Fruit fly (Drosophila melanogaster) whole organism, pupa: Measurements from ENCODE around the gene Inx2.

Source experiments
- CG10348 ChIP-seq: fragments of 200-800 bp; sonication (Bioruptor generic); IDR thresholded peaks from 2 replicates; pipeline ENCODE4 v1.3.6; 2022; ENCODE audit warnings: missing biosample characterization, missing genetic modification characterization
- CG12605 ChIP-seq: fragments of 200-800 bp; sonication (Bioruptor generic); IDR thresholded peaks from 2 replicates; pipeline ENCODE4 v1.3.6; 2022; ENCODE audit warnings: missing biosample characterization, missing genetic modification characterization
- CG13204 ChIP-seq: fragments of 200-800 bp; sonication (Bioruptor generic); optimal IDR thresholded peaks from 2 replicates; lab custom pipeline; 2018; ENCODE audit warnings: missing biosample characterization, mild to moderate bottlenecking, missing genetic modification characterization, moderate library complexity
- CG14655 ChIP-seq: fragments of 200-800 bp; sonication (Bioruptor generic); optimal IDR thresholded peaks from 3 replicates; lab custom pipeline; 2017; ENCODE audit warnings: mild to moderate bottlenecking, missing biosample characterization, missing genetic modification reagents, missing genetic modification characterization
- CG15710 ChIP-seq: fragments of 200-800 bp; sonication (Bioruptor generic); optimal IDR thresholded peaks from 2 replicates; lab custom pipeline; 2018; ENCODE audit warnings: missing biosample characterization, mild to moderate bottlenecking, missing genetic modification characterization, moderate library complexity
- CG17806 ChIP-seq: fragments of 200-800 bp; sonication (Bioruptor generic); optimal IDR thresholded peaks from 2 replicates; lab custom pipeline; 2018; ENCODE audit warnings: missing biosample characterization, mild to moderate bottlenecking, missing genetic modification characterization, moderate library complexity
- CG32121 ChIP-seq: fragments of 200-800 bp; sonication (Bioruptor generic); IDR thresholded peaks from 2 replicates; pipeline ENCODE4 v1.3.6; 2022; ENCODE audit warnings: missing biosample characterization, missing genetic modification characterization
- CG34367 ChIP-seq: fragments of 200-800 bp; sonication (Bioruptor generic); optimal IDR thresholded peaks from 2 replicates; lab custom pipeline; 2018; ENCODE audit warnings: missing biosample characterization, mild to moderate bottlenecking, missing genetic modification characterization
- CG4496 ChIP-seq: fragments of 200-800 bp; sonication (Bioruptor generic); IDR thresholded peaks from 3 replicates; pipeline ENCODE4 v1.3.6; 2022; ENCODE audit warnings: missing biosample characterization, missing genetic modification characterization
- CG8159 ChIP-seq: fragments of 200-800 bp; sonication (Bioruptor generic); optimal IDR thresholded peaks from 3 replicates; lab custom pipeline; 2018; ENCODE audit warnings: missing biosample characterization, mild to moderate bottlenecking, missing genetic modification characterization, moderate library complexity
- CG8301 ChIP-seq: fragments of 200-800 bp; sonication (Bioruptor generic); optimal IDR thresholded peaks from 2 replicates; lab custom pipeline; 2018; ENCODE audit warnings: missing biosample characterization, mild to moderate bottlenecking, missing genetic modification characterization
- CG9948 ChIP-seq: fragments of 200-800 bp; sonication (Bioruptor generic); optimal IDR thresholded peaks from 2 replicates; lab custom pipeline; 2018; ENCODE audit warnings: missing biosample characterization, mild to moderate bottlenecking, missing genetic modification characterization, moderate library complexity
- D1 ChIP-seq: fragments of 200-800 bp; sonication (Bioruptor generic); optimal IDR thresholded peaks from 2 replicates; lab custom pipeline; 2018; ENCODE audit warnings: missing biosample characterization, mild to moderate bottlenecking, missing genetic modification characterization, moderate library complexity
- EcR ChIP-seq: fragments of 200-800 bp; sonication (Bioruptor generic); optimal IDR thresholded peaks from 3 replicates; lab custom pipeline; 2019; ENCODE audit warnings: missing biosample characterization, missing genetic modification characterization, mild to moderate bottlenecking, moderate library complexity, missing genetic modification reagents
- Ets98B ChIP-seq: fragments of 200-800 bp; sonication (Bioruptor generic); IDR thresholded peaks from 2 replicates; pipeline ENCODE4 v1.3.6; 2022; ENCODE audit warnings: missing biosample characterization, missing genetic modification characterization
- Pif1A ChIP-seq: fragments of 200-800 bp; sonication (Bioruptor generic); optimal IDR thresholded peaks from 3 replicates; lab custom pipeline; 2016; ENCODE audit warnings: missing biosample characterization, missing genetic modification characterization
- Pif1B ChIP-seq: fragments of 200-800 bp; sonication (Bioruptor generic); optimal IDR thresholded peaks from 3 replicates; lab custom pipeline; 2016; ENCODE audit warnings: missing biosample characterization, missing genetic modification characterization
- Snoo ChIP-seq: fragments of 200-800 bp; sonication (Bioruptor generic); optimal IDR thresholded peaks from 3 replicates; lab custom pipeline; 2017; ENCODE audit warnings: missing biosample characterization, mild to moderate bottlenecking, missing genetic modification characterization, inconsistent platforms
- fd96Ca ChIP-seq: fragments of 200-800 bp; sonication (Bioruptor generic); IDR thresholded peaks from 3 replicates; pipeline ENCODE4 v1.3.6; 2022; ENCODE audit warnings: missing biosample characterization, missing genetic modification characterization
- gl ChIP-seq: fragments of 200-800 bp; sonication (Bioruptor generic); optimal IDR thresholded peaks from 2 replicates; lab custom pipeline; 2018; ENCODE audit warnings: missing biosample characterization, mild to moderate bottlenecking, missing genetic modification characterization
- rn ChIP-seq: fragments of 200-800 bp; sonication (Bioruptor generic); IDR thresholded peaks from 2 replicates; pipeline ENCODE4 v1.3.6; 2022; ENCODE audit warnings: missing biosample characterization, missing genetic modification characterization

Gene Inx2

DNA sequence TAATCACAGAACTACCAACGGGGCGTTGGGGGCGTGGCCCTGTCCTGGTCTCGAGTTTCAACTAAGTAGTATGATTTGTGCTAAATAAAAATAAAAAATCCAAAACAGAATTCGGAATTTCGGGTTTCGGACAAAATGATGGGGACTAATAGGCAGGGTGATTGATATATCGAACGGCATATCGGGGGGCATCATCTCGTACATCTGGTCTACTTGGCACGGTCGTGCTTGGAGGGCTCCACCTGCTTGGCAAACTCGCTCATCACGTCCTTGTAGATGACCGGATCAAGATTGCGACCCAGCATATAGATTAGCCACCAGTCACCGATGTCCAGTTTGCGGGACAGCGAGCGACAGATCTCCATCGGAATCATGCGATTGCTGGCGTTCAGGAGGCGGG lies 24.3 kb upstream of the Inx2 start:
- TF ChIP-seq Ets98B (GFP tag; lab: Robert Waterston, UW) (no peak), Pif1B (no peak)
- TF ChIP-seq, all 21 proteins: peak for 0

DNA sequence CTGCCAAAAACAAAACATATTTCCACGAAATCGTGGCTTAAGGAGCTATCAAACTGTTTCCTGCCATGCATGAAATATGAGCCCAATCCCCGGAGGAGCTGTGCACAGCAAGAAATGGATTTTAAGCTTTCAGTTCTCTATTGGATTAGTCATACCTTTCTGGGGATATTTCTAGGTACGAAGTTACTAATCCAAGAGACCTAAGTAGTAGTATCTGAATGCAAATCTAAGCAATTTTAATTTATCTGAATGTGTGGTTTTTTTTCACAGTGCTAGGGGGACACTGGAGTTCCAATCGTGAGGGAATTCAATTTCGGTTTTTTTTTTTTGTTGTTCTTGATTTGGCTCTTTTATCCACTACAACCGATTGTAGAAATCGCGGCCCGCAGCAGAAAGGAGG lies 22.1 kb upstream of the Inx2 start:
- TF ChIP-seq CG14655 (peak; percentile 14), CG8159 (tag; lab: Kevin White, UChicago) (peak; percentile 59), rn (no peak), gl (tag; lab: Kevin White, UChicago) (no peak), Snoo (tag; lab: Kevin White, UChicago) (no peak), CG10348 (no peak), CG4496 (GFP tag; lab: Robert Waterston, UW) (peak; percentile 27; the same call in 1 of the 3 replicates), CG9948 (tag; lab: Kevin White, UChicago) (peak; percentile 37), CG32121 (GFP tag; lab: Robert Waterston, UW) (no peak), EcR (GFP tag; lab: Kevin White, UChicago) (no peak), CG17806 (peak; percentile 50), CG34367 (tag; lab: Kevin White, UChicago) (peak; percentile 34), CG15710 (tag; lab: Kevin White, UChicago) (peak; percentile 44), CG13204 (GFP tag; lab: Kevin White, UChicago) (no peak), CG12605 (no peak), Pif1A (peak; percentile 28), CG8301 (tag; lab: Kevin White, UChicago) (peak; percentile 8), Ets98B (GFP tag; lab: Robert Waterston, UW) (peak; percentile 35; the same call in 1 of the 2 replicates), fd96Ca (GFP tag; lab: Robert Waterston, UW) (0 out of 3 replicates have a peak, but pooled peaks have one; percentile 47), D1 (tag; lab: Kevin White, UChicago) (no peak), Pif1B (peak; percentile 2)

DNA sequence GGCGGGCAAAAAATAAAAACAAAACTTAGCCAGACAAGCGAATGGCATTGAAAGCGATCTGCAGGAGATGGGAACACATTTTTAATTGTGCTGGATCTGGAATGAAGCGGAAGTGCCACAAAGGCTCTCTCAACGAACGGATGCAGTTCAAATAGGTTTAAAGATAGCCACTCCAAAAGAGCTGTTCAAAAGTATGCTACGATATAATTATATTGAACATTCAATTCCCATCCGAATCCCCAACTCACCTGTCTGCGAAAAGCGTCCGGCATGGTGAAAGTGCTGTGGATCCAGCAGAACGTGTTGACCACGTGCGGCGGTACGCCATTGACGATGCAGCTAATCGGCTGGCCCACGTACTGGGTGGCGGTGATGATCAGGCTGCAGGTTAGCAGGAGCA lies 21.6 kb upstream of the Inx2 start:
- TF ChIP-seq CG9948 (tag; lab: Kevin White, UChicago) (no peak), CG14655 (no peak), CG17806 (no peak), Pif1B (no peak), CG10348 (no peak), Snoo (tag; lab: Kevin White, UChicago) (no peak), CG4496 (GFP tag; lab: Robert Waterston, UW) (no peak), rn (no peak), fd96Ca (GFP tag; lab: Robert Waterston, UW) (no peak), CG34367 (tag; lab: Kevin White, UChicago) (no peak), gl (tag; lab: Kevin White, UChicago) (no peak), EcR (GFP tag; lab: Kevin White, UChicago) (no peak), CG13204 (GFP tag; lab: Kevin White, UChicago) (no peak), CG8301 (tag; lab: Kevin White, UChicago) (no peak), D1 (tag; lab: Kevin White, UChicago) (no peak), Ets98B (GFP tag; lab: Robert Waterston, UW) (no peak), CG8159 (tag; lab: Kevin White, UChicago) (no peak), CG12605 (no peak), Pif1A (no peak)
- TF ChIP-seq, all 21 proteins: peak for 0

DNA sequence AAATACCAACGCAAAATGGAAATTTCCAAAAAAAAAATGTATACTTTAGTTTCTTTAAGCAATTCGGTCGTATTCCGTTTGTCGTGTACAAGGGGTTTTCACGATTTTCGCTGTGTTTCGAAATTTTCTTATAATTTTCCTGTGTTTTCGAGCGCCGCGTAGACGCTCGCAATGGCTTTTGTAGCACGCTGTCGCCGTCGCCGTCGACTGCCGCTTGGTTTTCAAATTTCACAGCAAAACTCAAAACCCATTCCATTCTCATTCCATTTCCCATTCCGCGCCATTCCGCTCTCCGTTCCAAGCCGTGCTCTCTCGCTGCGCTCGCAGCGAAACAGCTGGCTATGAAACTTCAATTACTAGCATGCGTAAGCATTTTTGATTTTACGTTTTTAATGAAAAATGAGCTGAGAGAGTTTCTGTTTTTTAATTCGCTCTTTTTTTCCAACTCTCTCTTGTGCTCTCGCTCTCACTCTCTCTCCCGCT lies 17.0 kb upstream of the Inx2 start:
- TF ChIP-seq CG9948 (tag; lab: Kevin White, UChicago) (no peak), CG8159 (tag; lab: Kevin White, UChicago) (no peak), CG14655 (no peak), CG17806 (no peak), CG13204 (GFP tag; lab: Kevin White, UChicago) (peak; percentile 12), CG4496 (GFP tag; lab: Robert Waterston, UW) (no peak; the same call in 2 of the 3 replicates), D1 (tag; lab: Kevin White, UChicago) (no peak), CG12605 (peak; percentile 45; the same call in 1 of the 2 replicates), CG32121 (GFP tag; lab: Robert Waterston, UW) (peak; percentile 50), CG8301 (tag; lab: Kevin White, UChicago) (no peak), Pif1B (peak; percentile 51), CG34367 (tag; lab: Kevin White, UChicago) (no peak), Snoo (tag; lab: Kevin White, UChicago) (no peak), gl (tag; lab: Kevin White, UChicago) (no peak), Ets98B (GFP tag; lab: Robert Waterston, UW) (peak; percentile 35), Pif1A (peak; percentile 29), EcR (GFP tag; lab: Kevin White, UChicago) (peak; percentile 24), rn (no peak), fd96Ca (GFP tag; lab: Robert Waterston, UW) (0 out of 3 replicates have a peak, but pooled peaks have one; percentile 43), CG10348 (no peak), CG15710 (tag; lab: Kevin White, UChicago) (no peak)

DNA sequence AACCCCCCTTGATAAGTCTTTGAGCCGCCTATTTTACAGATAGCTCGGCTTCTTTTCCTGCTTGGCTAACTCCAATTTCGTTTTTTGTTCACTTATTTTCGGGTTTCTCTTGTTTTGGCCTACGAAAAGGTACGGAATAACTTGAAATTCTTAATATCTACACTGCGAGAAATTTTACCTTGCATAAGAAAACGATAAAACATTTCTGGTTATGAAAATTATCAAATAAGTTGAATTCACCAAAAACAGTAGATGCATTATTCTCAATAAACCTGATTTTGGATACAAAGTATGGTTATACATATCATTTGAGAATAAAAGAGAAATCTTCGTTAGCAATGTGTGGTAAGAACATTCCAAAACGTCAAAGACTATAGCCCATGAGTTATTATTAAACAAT lies 16.4 kb upstream of the Inx2 start:
- TF ChIP-seq CG9948 (tag; lab: Kevin White, UChicago) (peak; percentile 37), Snoo (tag; lab: Kevin White, UChicago) (peak; percentile 8), CG4496 (GFP tag; lab: Robert Waterston, UW) (no peak), CG15710 (tag; lab: Kevin White, UChicago) (peak; percentile 18), rn (no peak), CG8301 (tag; lab: Kevin White, UChicago) (peak; percentile 21), CG34367 (tag; lab: Kevin White, UChicago) (peak; percentile 27), CG17806 (peak; percentile 40), CG14655 (peak; percentile 46), CG8159 (tag; lab: Kevin White, UChicago) (peak; percentile 61)
